Fruit fly (Drosophila melanogaster) Kc167 (cell line): ENCODE measurements around the gene lsn.

Experiments used
- Myc ChIP-seq: fragments of >200 bp; optimal IDR thresholded peaks from 2 replicates; lab custom pipeline; 2017; ENCODE audit warnings: missing external identifiers
- Sin3A ChIP-seq: fragments of >200 bp; optimal IDR thresholded peaks from 2 replicates; lab custom pipeline; 2018; ENCODE audit warnings: missing external identifiers
- h ChIP-seq: fragments of >200 bp; optimal IDR thresholded peaks from 3 replicates; lab custom pipeline; 2018; ENCODE audit warnings: missing external identifiers
- psq ChIP-seq: fragments of >200 bp; optimal IDR thresholded peaks from 2 replicates; lab custom pipeline; 2017; ENCODE audit warnings: missing external identifiers
- ttk ChIP-seq: sonication (Bioruptor generic); optimal IDR thresholded peaks from 2 replicates; lab custom pipeline; 2017; ENCODE audit warnings: missing external identifiers

DNA sequence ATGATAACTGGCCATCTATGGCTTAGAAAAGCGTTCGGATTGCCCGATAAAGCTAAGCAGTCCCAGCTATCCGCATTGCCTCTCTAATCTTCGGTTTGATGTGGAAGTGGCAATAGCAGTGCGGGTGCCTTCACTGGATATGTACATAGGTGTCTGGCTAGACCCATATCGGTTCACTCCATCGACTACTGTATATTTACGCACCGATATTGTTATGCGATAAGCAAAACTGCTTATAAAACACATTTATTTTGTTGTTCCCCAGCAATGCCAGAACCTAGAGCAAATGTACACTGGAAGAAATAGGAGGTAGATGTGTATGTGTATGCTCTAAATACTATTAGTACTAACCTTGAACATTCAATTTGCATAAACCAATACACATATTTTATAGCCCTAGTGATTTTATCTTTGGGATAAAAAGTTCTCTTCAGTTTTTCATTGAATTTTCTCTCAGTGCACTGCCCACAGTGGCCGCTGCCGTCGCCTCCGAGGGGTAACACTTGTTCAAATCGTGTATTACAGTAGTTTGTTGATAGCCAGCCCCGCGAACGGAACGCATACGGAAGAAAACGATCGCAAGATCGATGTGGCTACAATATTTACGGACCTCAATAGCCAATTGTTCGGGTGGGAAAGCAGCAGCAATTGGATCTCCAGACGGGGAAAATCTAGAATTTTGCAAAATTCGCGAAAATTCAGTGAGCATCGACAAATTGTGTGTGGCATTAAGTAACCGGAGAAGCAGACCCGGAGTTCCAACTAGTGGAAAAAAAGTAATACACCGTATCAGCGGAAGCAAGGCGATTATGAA is 5.4 kb downstream of the lsn start, which contains the start of gene CG31431:
- TF ChIP-seq psq (lab: Kevin White, UChicago) (no peak), Myc (lab: Kevin White, UChicago) (no peak), h (lab: Kevin White, UChicago) (no peak), Sin3A (lab: Kevin White, UChicago) (no peak), ttk (lab: Kevin White, UChicago) (no peak)
